Fruit fly (Drosophila melanogaster) Kc167 (cell line): Measurements from ENCODE around the gene CG31211.

Source experiments
- Sin3A ChIP-seq: fragments of >200 bp; optimal IDR thresholded peaks from 2 replicates; lab custom pipeline; 2018; ENCODE audit warnings: missing external identifiers
- h ChIP-seq: fragments of >200 bp; optimal IDR thresholded peaks from 3 replicates; lab custom pipeline; 2018; ENCODE audit warnings: missing external identifiers
- psq ChIP-seq: fragments of >200 bp; optimal IDR thresholded peaks from 2 replicates; lab custom pipeline; 2017; ENCODE audit warnings: missing external identifiers

DNA sequence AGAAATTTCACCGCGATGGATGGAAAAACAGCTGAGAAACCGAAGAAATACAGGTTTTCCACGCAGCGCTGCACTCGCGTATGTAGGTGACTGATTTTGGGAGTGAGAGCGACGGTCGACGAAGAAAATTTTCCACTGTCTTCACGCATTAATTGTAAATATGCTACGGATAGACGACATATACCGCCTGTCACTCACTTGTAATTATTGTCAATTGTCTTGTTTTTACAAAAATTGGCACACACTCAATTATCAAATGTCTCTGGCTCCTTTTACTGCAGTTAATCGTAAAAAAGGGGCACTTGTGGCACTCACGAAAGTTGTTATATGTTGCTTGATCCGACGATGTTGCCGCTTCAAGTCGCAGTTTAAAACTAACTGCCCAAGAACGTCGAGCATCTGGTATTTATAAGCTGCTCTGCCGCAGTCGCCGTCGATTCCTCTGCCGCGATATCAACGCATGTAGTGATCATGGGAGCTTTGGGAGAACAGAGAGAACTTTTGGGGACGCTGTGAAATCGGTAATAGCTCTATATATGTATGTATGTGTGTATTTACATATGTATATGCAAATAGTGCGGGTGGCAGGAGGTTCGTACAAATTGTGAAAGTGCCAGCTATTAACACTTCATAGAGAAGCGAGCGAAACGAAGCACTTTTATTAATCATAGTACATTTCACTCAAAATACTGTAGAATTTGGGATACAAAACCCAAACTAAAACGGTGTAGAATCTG, 43.6 kb downstream of the CG31211 start, which contains the start of gene mfas:
- TF ChIP-seq h = no peak
- no peak for TF ChIP-seq psq (lab: Kevin White, UChicago)
- no peak for TF ChIP-seq Sin3A (lab: Kevin White, UChicago)
